Worm (Caenorhabditis elegans): ENCODE data around the gene spig-6.

ce11 chrV:16435510-16435909, 45.9 kb upstream of the spig-6 start, which contains the start of the genes F26D2.13 and F26D2.14:
- TF ChIP-seq him-1 (tag; optimal IDR thresholded peaks at IDR 0.05): no peak
- TF ChIP-seq W03F9.2 (tag; optimal IDR thresholded peaks at IDR 0.05): no peak
- TF ChIP-seq dao-5 (tag; optimal IDR thresholded peaks at IDR 0.05): no peak
